Fruit fly (Drosophila melanogaster): ENCODE measurements around the gene Top2.

Top2 gene

dm6 chr2L:19404804-19405203, 48.5 kb downstream of the Top2 start (continued):
- peak; percentile 93 for TF ChIP-seq MTF-1 (GFP tag; optimal IDR thresholded peaks at IDR 0.05; ENCODE audit: borderline replicate concordance)
- peak; percentile 4 for TF ChIP-seq abd-A (tag; optimal IDR thresholded peaks at IDR 0.05)

DNA sequence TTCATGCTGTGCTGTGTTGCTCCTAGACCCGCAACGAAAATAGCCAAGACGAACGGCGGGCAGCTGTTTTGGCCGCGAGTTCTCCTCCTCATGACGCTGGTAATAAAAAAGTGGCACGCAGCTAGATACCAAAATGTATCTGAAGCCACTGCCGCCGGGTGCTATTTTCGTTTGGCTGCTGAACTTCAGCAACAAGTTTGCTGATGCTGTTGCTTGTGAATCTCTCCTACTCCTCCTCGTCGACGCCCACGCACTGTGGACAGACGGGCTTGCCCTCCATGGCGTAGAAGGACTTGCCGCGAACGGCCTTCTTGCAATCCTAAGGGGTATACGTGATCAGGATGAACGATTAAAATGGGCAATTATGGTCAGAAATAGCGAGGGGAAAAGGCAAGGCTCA, 49.9 kb downstream of the Top2 start:
- no peak for TF ChIP-seq CG4707 (GFP tag; optimal IDR thresholded peaks at IDR 0.05)
- TF ChIP-seq Ssrp (tag; optimal IDR thresholded peaks at IDR 0.05): no peak
- TF ChIP-seq Ada2b (GFP tag; IDR thresholded peaks at IDR 0.05): no peak
- no peak for TF ChIP-seq CG14441 (GFP tag; IDR thresholded peaks at IDR 0.05)
- no peak for TF ChIP-seq CG11695 (GFP tag; IDR thresholded peaks at IDR 0.05)
- no peak for TF ChIP-seq CG7556 (GFP tag; optimal IDR thresholded peaks at IDR 0.05)
- TF ChIP-seq Hand (GFP tag; optimal IDR thresholded peaks at IDR 0.05): no peak
- no peak for TF ChIP-seq Aef1 (GFP tag; IDR thresholded peaks at IDR 0.05)
- no peak for TF ChIP-seq Bteb2 (GFP tag; optimal IDR thresholded peaks at IDR 0.05)
- no peak for TF ChIP-seq ro (GFP tag; IDR thresholded peaks at IDR 0.05)
- no peak for TF ChIP-seq CG11723 (GFP tag; optimal IDR thresholded peaks at IDR 0.05)
- TF ChIP-seq Ets65A (GFP tag): peak; percentile 23
- TF ChIP-seq CG4730 (GFP tag; IDR thresholded peaks at IDR 0.05): no peak
- TF ChIP-seq Sry-β (GFP tag; optimal IDR thresholded peaks at IDR 0.05): no peak
- peak; percentile 74; the same call in 2 of the 3 replicates for TF ChIP-seq sr (GFP tag; IDR thresholded peaks at IDR 0.05)
- no peak for TF ChIP-seq tup (GFP tag; optimal IDR thresholded peaks at IDR 0.05)
- TF ChIP-seq CG17328 (GFP tag; IDR thresholded peaks at IDR 0.05): no peak
- no peak for TF ChIP-seq CG7745 (tag; optimal IDR thresholded peaks at IDR 0.05)
- TF ChIP-seq CG14965 (GFP tag; optimal IDR thresholded peaks at IDR 0.05; ENCODE audit: borderline replicate concordance): no peak
- TF ChIP-seq D19B (GFP tag; optimal IDR thresholded peaks at IDR 0.05): no peak
- TF ChIP-seq sens-2 (GFP tag; IDR thresholded peaks at IDR 0.05): no peak
- no peak for TF ChIP-seq Hsf (GFP tag; optimal IDR thresholded peaks at IDR 0.05)
- TF ChIP-seq hb (GFP tag; IDR thresholded peaks at IDR 0.05; ENCODE audit: partially characterized antibody): 0 out of 3 replicates have a peak, but pooled peaks have one; percentile 32
- no peak for TF ChIP-seq lbe (GFP tag; optimal IDR thresholded peaks at IDR 0.05)
- TF ChIP-seq Ets97D (GFP tag; optimal IDR thresholded peaks at IDR 0.05): no peak
- no peak for TF ChIP-seq CG8924 (tag; optimal IDR thresholded peaks at IDR 0.05)
- no peak for TF ChIP-seq klu (GFP tag; IDR thresholded peaks at IDR 0.05)
- no peak for TF ChIP-seq HmgD (GFP tag; optimal IDR thresholded peaks at IDR 0.05)
- peak; percentile 12 for TF ChIP-seq CG12769 (tag; optimal IDR thresholded peaks at IDR 0.05)
- peak; percentile 52 for TF ChIP-seq CG11504 (tag; optimal IDR thresholded peaks at IDR 0.05)

DNA sequence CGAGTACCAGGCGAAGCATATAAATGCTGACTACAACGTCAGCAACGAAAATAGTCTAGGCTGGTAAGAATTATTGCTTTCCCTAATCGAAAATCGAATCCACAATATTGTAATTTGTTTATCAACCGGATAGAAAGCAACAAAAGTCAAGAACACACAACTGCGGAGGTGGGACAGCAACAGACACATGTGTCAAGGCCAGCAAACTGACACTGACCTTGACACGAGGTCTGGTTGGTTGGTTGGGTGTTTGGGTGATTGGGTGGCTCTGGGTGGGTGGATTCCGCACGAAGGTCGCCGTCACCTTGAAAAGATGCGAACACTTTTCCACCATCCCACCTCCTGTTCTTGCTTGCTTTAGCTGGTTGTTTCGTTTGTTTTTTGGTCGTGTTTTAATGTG, 50.6 kb downstream of the Top2 start:
- TF ChIP-seq CG12769 (tag; optimal IDR thresholded peaks at IDR 0.05) (peak; percentile 7), Hr78 (GFP tag; optimal IDR thresholded peaks at IDR 0.05) (peak in 1 of 2 experiments; percentile 54), Rfx (GFP tag; IDR thresholded peaks at IDR 0.05) (0 out of 2 replicates have a peak, but pooled peaks have one; percentile 5), ci (GFP tag; IDR thresholded peaks at IDR 0.05) (0 out of 3 replicates have a peak, but pooled peaks have one; percentile 13), chinmo (GFP tag; IDR thresholded peaks at IDR 0.05; ENCODE audit: partially characterized antibody) (0 out of 4 replicates have a peak, but pooled peaks have one; percentile 29), GATAe (GFP tag; conservative IDR thresholded peaks at IDR 0.05) (no peak), Antp (GFP tag; optimal IDR thresholded peaks at IDR 0.05) (no peak), ftz-f1 (GFP tag; optimal IDR thresholded peaks at IDR 0.05) (peak; percentile 78), sr (GFP tag; IDR thresholded peaks at IDR 0.05) (peak; percentile 55; the same call in 1 of the 3 replicates), z (GFP tag; IDR thresholded peaks at IDR 0.05) (no peak)

All from whole organism, embryonic.